Worm (Caenorhabditis elegans) whole organism, L2 larva: ENCODE measurements around the gene nhr-16.

Source experiments
- F13H6.1 ChIP-seq: sonication (generic microtip); optimal IDR thresholded peaks from 2 replicates; lab custom pipeline; 2016; ENCODE audit warnings: missing genetic modification characterization, missing compliant biosample characterization
- ZK546.5 ChIP-seq: sonication (generic microtip); optimal IDR thresholded peaks from 2 replicates; lab custom pipeline; 2017; ENCODE audit warnings: missing biosample characterization, missing genetic modification characterization
- aly-2 ChIP-seq: fragments of 150-350 bp; optimal IDR thresholded peaks from 2 replicates; lab custom pipeline; 2014; ENCODE audit warnings: missing biosample characterization, missing genetic modification characterization
- ceh-82 ChIP-seq: fragments of 150-350 bp; optimal IDR thresholded peaks from 2 replicates; lab custom pipeline; 2014; ENCODE audit warnings: missing biosample characterization, missing genetic modification characterization
- egl-27 ChIP-seq: sonication (generic microtip); optimal IDR thresholded peaks from 3 replicates; lab custom pipeline; 2017; ENCODE audit warnings: missing biosample characterization, missing genetic modification reagents, missing genetic modification characterization
- elt-1 ChIP-seq: fragments of 150-350 bp; optimal IDR thresholded peaks from 2 replicates; lab custom pipeline; 2014; ENCODE audit warnings: missing biosample characterization, missing genetic modification characterization
- fos-1 ChIP-seq: fragments of 150-350 bp; optimal IDR thresholded peaks from 2 replicates; lab custom pipeline; 2014; ENCODE audit warnings: missing biosample characterization, missing genetic modification characterization
- lin-11 ChIP-seq: fragments of 150-350 bp; sonication (generic microtip); optimal IDR thresholded peaks from 2 replicates; lab custom pipeline; 2014; ENCODE audit warnings: missing biosample characterization, missing genetic modification characterization, inconsistent platforms, mixed read lengths
- lin-39 ChIP-seq: fragments of 150-350 bp; optimal IDR thresholded peaks from 2 replicates; lab custom pipeline; 2014; ENCODE audit warnings: missing biosample characterization, missing genetic modification reagents, missing genetic modification characterization
- mbf-1 ChIP-seq: sonication (generic microtip); optimal IDR thresholded peaks from 2 replicates; lab custom pipeline; 2017; ENCODE audit warnings: missing biosample characterization, missing genetic modification characterization
- nhr-10 ChIP-seq: sonication (generic microtip); optimal IDR thresholded peaks from 2 replicates; lab custom pipeline; 2017; ENCODE audit warnings: missing biosample characterization, missing genetic modification characterization
- nhr-23 ChIP-seq: fragments of 150-350 bp; optimal IDR thresholded peaks from 2 replicates; lab custom pipeline; 2014; ENCODE audit warnings: missing biosample characterization, missing genetic modification reagents, missing genetic modification characterization
- nhr-237 ChIP-seq: fragments of 150-350 bp; optimal IDR thresholded peaks from 2 replicates; lab custom pipeline; 2014; ENCODE audit warnings: missing biosample characterization, missing genetic modification characterization
- nhr-25 ChIP-seq: fragments of 150-350 bp; sonication (generic microtip); optimal IDR thresholded peaks from 3 replicates; lab custom pipeline; 2014; ENCODE audit warnings: missing biosample characterization, missing genetic modification characterization
- nhr-6 ChIP-seq: fragments of 150-350 bp; optimal IDR thresholded peaks from 2 replicates; lab custom pipeline; 2014; ENCODE audit warnings: missing biosample characterization, missing genetic modification characterization
- skn-1 ChIP-seq: sonication (generic microtip); optimal IDR thresholded peaks from 2 replicates; lab custom pipeline; 2017; ENCODE audit warnings: missing biosample characterization, missing genetic modification characterization
- sma-9 ChIP-seq, 2 experiments: fragments of 150-350 bp in 1 of 2; sonication (generic microtip) in 1 of 2; optimal IDR thresholded peaks; 2 replicates each; lab custom pipeline; 2014 to 2016; ENCODE audit warnings: missing genetic modification characterization in 2 of 2, mild to moderate bottlenecking in 1 of 2, missing biosample characterization in 1 of 2, missing compliant biosample characterization in 1 of 2, missing genetic modification reagents in 1 of 2, moderate library complexity in 1 of 2
- snpc-4 ChIP-seq: fragments of 150-350 bp; optimal IDR thresholded peaks from 2 replicates; lab custom pipeline; 2014; ENCODE audit warnings: missing biosample characterization, missing genetic modification characterization
- ztf-4 ChIP-seq: fragments of 150-350 bp; optimal IDR thresholded peaks from 2 replicates; lab custom pipeline; 2014; ENCODE audit warnings: missing biosample characterization, missing genetic modification characterization

The nhr-16 gene

DNA sequence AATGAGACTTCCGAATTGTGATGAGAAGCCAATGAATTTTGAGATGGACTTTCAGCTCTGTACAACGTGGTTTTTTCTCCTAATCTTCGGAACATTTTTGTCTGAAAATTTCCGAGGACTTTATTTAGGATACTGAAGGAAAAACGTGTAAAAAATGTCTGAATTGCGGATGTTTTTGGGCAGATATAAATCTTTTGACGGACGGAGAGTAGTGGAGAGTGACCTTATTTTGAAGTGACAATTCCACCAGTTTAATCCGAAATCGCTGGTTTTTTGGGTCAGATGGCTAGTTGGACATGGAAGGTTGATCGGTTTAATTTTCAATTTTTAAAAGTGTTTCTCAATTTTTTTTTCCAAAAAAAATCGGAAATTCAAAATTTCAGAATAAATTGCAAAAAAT is 50.7 kb downstream of the nhr-16 start, which contains the start of gene T05C1.3:
Gene T05C1.3, minus strand, starts transcription at position 101 of the 400 bp plus-strand sequence.
- TF ChIP-seq elt-1 (tag; lab: Kevin White, UChicago) = no peak
- TF ChIP-seq sma-9 (GFP tag; optimal IDR thresholded peaks at IDR 0.05; lab: Kevin White, UChicago) = no peak
- TF ChIP-seq sma-9 (tag; optimal IDR thresholded peaks at IDR 0.05; lab: Kevin White, UChicago) = no peak
- TF ChIP-seq nhr-6 (tag; lab: Kevin White, UChicago) = no peak
- no peak for TF ChIP-seq nhr-25 (tag; lab: Kevin White, UChicago)
- no peak for TF ChIP-seq mbf-1 (tag; lab: Kevin White, UChicago)
- TF ChIP-seq nhr-237 (tag; lab: Kevin White, UChicago) = no peak
- TF ChIP-seq nhr-10 (tag; lab: Kevin White, UChicago) = no peak
- TF ChIP-seq snpc-4 (tag; lab: Kevin White, UChicago) = no peak
- TF ChIP-seq nhr-23 (tag; lab: Kevin White, UChicago) = no peak
- TF ChIP-seq ZK546.5 (tag; lab: Kevin White, UChicago) = no peak
- no peak for TF ChIP-seq ceh-82 (tag; lab: Kevin White, UChicago)
- no peak for TF ChIP-seq lin-11 (tag; lab: Kevin White, UChicago)
- TF ChIP-seq skn-1 = no peak
- no peak for TF ChIP-seq fos-1 (tag; lab: Kevin White, UChicago)
- no peak for TF ChIP-seq aly-2
- no peak for TF ChIP-seq ztf-4 (tag; lab: Kevin White, UChicago)
- TF ChIP-seq F13H6.1 (tag; lab: Kevin White, UChicago) = no peak
- no peak for TF ChIP-seq egl-27 (tag; lab: Kevin White, UChicago)
- TF ChIP-seq lin-39 (tag; lab: Kevin White, UChicago) = no peak
